Worm (Caenorhabditis elegans) whole organism, L1 larva: ENCODE measurements around the gene acbp-6.

Source experiments
- ama-1 ChIP-seq: fragments of 150-350 bp; optimal IDR thresholded peaks from 2 replicates; lab custom pipeline; 2014
- dpl-1 ChIP-seq, 3 experiments: fragments of 150-350 bp in 2 of 3; sonication (generic microtip) in 1 of 3; optimal IDR thresholded peaks; 2 replicates each; lab custom pipeline; 2014 to 2017; ENCODE audit warnings: missing biosample characterization in 3 of 3, missing genetic modification characterization in 3 of 3, missing genetic modification reagents in 3 of 3
- lsy-2 ChIP-seq, 2 experiments: fragments of 150-350 bp; optimal IDR thresholded peaks; 2 replicates each; lab custom pipeline; 2014; ENCODE audit warnings: missing biosample characterization in 2 of 2, missing genetic modification characterization in 2 of 2
- nhr-11 ChIP-seq: fragments of 150-350 bp; optimal IDR thresholded peaks from 2 replicates; lab custom pipeline; 2014; ENCODE audit warnings: missing biosample characterization, missing genetic modification characterization
- nhr-12 ChIP-seq: sonication (generic microtip); optimal IDR thresholded peaks from 2 replicates; lab custom pipeline; 2017; ENCODE audit warnings: missing biosample characterization, missing genetic modification characterization
- skn-1 ChIP-seq: fragments of 150-350 bp; optimal IDR thresholded peaks from 2 replicates; lab custom pipeline; 2014; ENCODE audit warnings: missing biosample characterization, missing genetic modification characterization
- snpc-4 ChIP-seq: fragments of 150-350 bp; optimal IDR thresholded peaks from 2 replicates; lab custom pipeline; 2014; ENCODE audit warnings: missing biosample characterization, missing genetic modification characterization

DNA sequence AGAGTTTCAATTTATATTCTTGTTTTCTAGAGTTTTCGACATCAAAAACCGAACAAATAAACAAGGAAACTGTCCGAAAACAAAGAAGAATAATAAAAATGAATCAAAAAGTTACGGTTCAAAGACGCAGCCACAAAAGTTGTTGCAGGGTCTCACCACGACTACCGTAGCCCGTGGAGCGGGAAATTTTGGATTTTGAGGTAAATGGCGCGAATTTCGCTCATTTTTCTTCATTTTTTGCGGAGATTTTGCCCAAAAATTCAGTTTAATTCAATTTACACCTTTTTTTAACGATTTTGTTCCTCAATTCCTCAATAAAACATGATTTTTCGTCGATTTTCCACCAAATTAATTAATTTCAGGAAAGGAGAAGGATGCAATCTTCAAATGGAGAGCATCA is 5.3 kb downstream of the acbp-6 start, which contains the start of gene mex-1:
- TF ChIP-seq snpc-4: no peak
- no peak for TF ChIP-seq dpl-1 (GFP tag; optimal IDR thresholded peaks at IDR 0.05; lab: Kevin White, UChicago)
- no peak for TF ChIP-seq skn-1 (tag; lab: Kevin White, UChicago)
- TF ChIP-seq nhr-11 (tag; lab: Kevin White, UChicago): no peak
- no peak for TF ChIP-seq lsy-2 (tag; optimal IDR thresholded peaks at IDR 0.05; lab: Kevin White, UChicago)
- no peak for TF ChIP-seq ama-1 (lab: Kevin White, UChicago)
- no peak for TF ChIP-seq nhr-12 (tag; lab: Kevin White, UChicago)
